Fruit fly (Drosophila melanogaster) S2 (cell line): ENCODE measurements around the gene Ugt37A2.

ENCODE experiments used
- CG8478 ChIP-seq: fragments of >200 bp; optimal IDR thresholded peaks from 2 replicates; lab custom pipeline; 2018
- CTCF ChIP-seq, 2 experiments: fragments of >200 bp; optimal IDR thresholded peaks; 2 replicates each; lab custom pipeline; 2018

DNA sequence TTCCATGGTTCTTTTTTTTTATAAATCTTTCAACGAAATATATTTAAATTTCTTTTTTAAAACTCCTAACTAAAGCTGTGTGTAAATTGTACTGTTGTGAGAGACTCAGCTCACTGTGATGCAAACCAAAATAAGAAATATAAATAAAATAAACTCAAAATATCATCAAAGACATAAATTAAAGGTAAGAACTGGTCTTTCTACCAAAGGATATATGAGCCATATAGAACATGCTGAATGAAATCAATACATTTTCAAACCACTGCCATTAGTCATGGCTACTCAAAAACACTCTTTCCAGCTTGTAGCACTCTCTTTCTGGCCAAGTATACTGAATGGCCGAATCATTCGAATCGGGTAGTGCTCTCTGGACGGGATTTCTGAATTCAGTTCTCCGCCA, 44.7 kb upstream of the Ugt37A2 start, which contains the start of the genes CG14391 and NijC:
- TF ChIP-seq CG8478: no peak
- TF ChIP-seq CTCF (optimal IDR thresholded peaks at IDR 0.05; lab: Kevin White, UChicago): no peak
